Worm (Caenorhabditis elegans) whole organism, L1 larva: Measurements from ENCODE around the gene F32D8.4.
"Not testable (repeated sequence)": the region's sequence is repeated elsewhere in the genome, so short reads cannot be mapped to it uniquely, and the experiment has no call there.

ENCODE experiments used
- blmp-1 ChIP-seq: fragments of 150-350 bp; optimal IDR thresholded peaks from 2 replicates; lab custom pipeline; 2014; ENCODE audit warnings: missing biosample characterization, missing genetic modification characterization
- ceh-82 ChIP-seq, 3 experiments: fragments of 150-350 bp in 1 of 3; sonication (generic microtip) in 2 of 3; optimal IDR thresholded peaks; 2 replicates each; lab custom pipeline; 2014 to 2017; ENCODE audit warnings: missing biosample characterization in 3 of 3, missing genetic modification characterization in 3 of 3
- nhr-237 ChIP-seq: fragments of 150-350 bp; optimal IDR thresholded peaks from 2 replicates; lab custom pipeline; 2014; ENCODE audit warnings: missing biosample characterization, missing genetic modification characterization
- pag-3 ChIP-seq: sonication (generic microtip); optimal IDR thresholded peaks from 2 replicates; lab custom pipeline; 2017; ENCODE audit warnings: missing genetic modification characterization, mild to moderate bottlenecking, missing compliant biosample characterization, antibody characterized with exemption, borderline replicate concordance; ENCODE audit not compliant: insufficient read depth
- snpc-4 ChIP-seq: fragments of 150-350 bp; optimal IDR thresholded peaks from 2 replicates; lab custom pipeline; 2014; ENCODE audit warnings: missing biosample characterization, missing genetic modification characterization
- sox-4 ChIP-seq: sonication (generic microtip); optimal IDR thresholded peaks from 2 replicates; lab custom pipeline; 2016; ENCODE audit warnings: missing genetic modification characterization, missing compliant biosample characterization
- sptf-1 ChIP-seq: fragments of 150-350 bp; optimal IDR thresholded peaks from 2 replicates; lab custom pipeline; 2014; ENCODE audit warnings: missing biosample characterization, missing genetic modification characterization
- tbx-2 ChIP-seq: sonication (generic microtip); optimal IDR thresholded peaks from 2 replicates; lab custom pipeline; 2016; ENCODE audit warnings: missing genetic modification characterization, missing compliant biosample characterization
- unc-62 ChIP-seq: fragments of 150-350 bp; optimal IDR thresholded peaks from 2 replicates; lab custom pipeline; 2014; ENCODE audit warnings: missing biosample characterization, missing genetic modification reagents, missing genetic modification characterization
- zip-4 ChIP-seq: fragments of 200-800 bp; sonication (Bioruptor generic); optimal IDR thresholded peaks from 2 replicates; lab custom pipeline; 2018; ENCODE audit warnings: mild to moderate bottlenecking, missing genetic modification characterization, moderate library complexity, missing compliant biosample characterization
- ztf-11 ChIP-seq, 2 experiments: sonication (generic microtip); optimal IDR thresholded peaks; 2 replicates each; lab custom pipeline; 2016 to 2017; ENCODE audit warnings: missing genetic modification characterization in 2 of 2, missing biosample characterization in 1 of 2, missing compliant biosample characterization in 1 of 2

ce11 chrV:10866340-10866739 is 27.0 kb downstream of the F32D8.4 start:
- not testable (repeated sequence) for TF ChIP-seq nhr-237 (tag; lab: Kevin White, UChicago); tbx-2 (tag; lab: Kevin White, UChicago); pag-3 (tag; lab: Kevin White, UChicago); snpc-4; unc-62 (GFP tag; lab: Kevin White, UChicago); sptf-1 (tag; lab: Kevin White, UChicago); ceh-82 (tag; optimal IDR thresholded peaks at IDR 0.05; lab: Kevin White, UChicago); sox-4; ztf-11 (tag; optimal IDR thresholded peaks at IDR 0.05; lab: Kevin White, UChicago); zip-4 (GFP tag; lab: Kevin White, UChicago); blmp-1 (tag; lab: Kevin White, UChicago)
